Worm (Caenorhabditis elegans) whole organism, L4/young adult: ENCODE data around the gene C48D5.3.

ENCODE experiments used
- W03F9.2 ChIP-seq: fragments of 150-350 bp; optimal IDR thresholded peaks from 2 replicates; lab custom pipeline; 2014; ENCODE audit warnings: missing biosample characterization, missing genetic modification characterization
- dao-5 ChIP-seq: sonication (generic microtip); optimal IDR thresholded peaks from 2 replicates; lab custom pipeline; 2016; ENCODE audit warnings: missing genotype, missing genetic modification characterization, moderate library complexity, missing compliant biosample characterization
- him-1 ChIP-seq: sonication (generic microtip); optimal IDR thresholded peaks from 2 replicates; lab custom pipeline; 2016; ENCODE audit warnings: missing genotype, missing genetic modification reagents, missing genetic modification characterization, missing compliant biosample characterization

DNA sequence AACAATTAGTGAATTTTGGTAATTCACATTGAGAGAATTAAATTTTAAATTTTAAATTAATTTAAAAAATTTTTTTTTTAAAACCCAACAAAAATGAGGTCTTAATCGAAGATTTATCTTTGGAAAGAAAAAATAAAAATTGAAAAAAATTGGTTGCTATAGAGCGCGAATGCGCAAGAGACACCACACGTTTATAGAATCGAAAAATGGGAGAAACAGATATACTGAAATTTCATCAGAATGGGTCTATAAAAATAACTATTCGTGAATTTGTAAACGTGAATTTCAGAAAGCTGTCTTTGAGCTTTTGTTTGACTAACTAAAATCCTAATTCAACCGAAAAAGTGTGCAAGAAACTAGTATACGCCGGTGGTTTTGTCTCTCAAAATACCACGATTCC is 41.1 kb downstream of the C48D5.3 start:
- TF ChIP-seq him-1 (tag; lab: Kevin White, UChicago) (no peak), W03F9.2 (peak; percentile 76), dao-5 (tag; lab: Kevin White, UChicago) (no peak)
